Worm (Caenorhabditis elegans) whole organism, mixed stage, embryonic: ENCODE measurements around the gene rip-1.
"Not testable (repeated sequence)": the region's sequence is repeated elsewhere in the genome, so short reads cannot be mapped to it uniquely, and the experiment has no call there.

Source experiments
- bed-3 ChIP-seq: fragments of 200-800 bp; sonication (Bioruptor generic); optimal IDR thresholded peaks from 3 replicates; lab custom pipeline; 2018; ENCODE audit warnings: mild to moderate bottlenecking, missing genetic modification characterization, moderate library complexity, missing compliant biosample characterization
- blmp-1 ChIP-seq: fragments of 150-350 bp; optimal IDR thresholded peaks from 2 replicates; lab custom pipeline; 2014; ENCODE audit warnings: missing biosample characterization, missing genetic modification characterization
- ceh-39 ChIP-seq: fragments of 150-350 bp; optimal IDR thresholded peaks from 2 replicates; lab custom pipeline; 2014; ENCODE audit warnings: missing biosample characterization, missing genetic modification characterization
- ceh-43 ChIP-seq: fragments of 200-800 bp; sonication (Bioruptor generic); optimal IDR thresholded peaks from 2 replicates; lab custom pipeline; 2018; ENCODE audit warnings: mild to moderate bottlenecking, missing genetic modification characterization, moderate library complexity, missing compliant biosample characterization
- ces-1 ChIP-seq: fragments of 150-350 bp; optimal IDR thresholded peaks from 2 replicates; lab custom pipeline; 2014; ENCODE audit warnings: missing biosample characterization, missing genetic modification reagents, missing genetic modification characterization
- cnd-1 ChIP-seq: fragments of 200-800 bp; sonication (Bioruptor generic); optimal IDR thresholded peaks from 2 replicates; lab custom pipeline; 2018; ENCODE audit warnings: mild to moderate bottlenecking, missing genetic modification characterization, missing compliant biosample characterization
- drap-1 ChIP-seq: fragments of 200-800 bp; sonication (Bioruptor generic); optimal IDR thresholded peaks from 3 replicates; lab custom pipeline; 2018; ENCODE audit warnings: mild to moderate bottlenecking, missing genetic modification characterization, missing compliant biosample characterization
- elt-1 ChIP-seq: sonication (generic microtip); optimal IDR thresholded peaks from 2 replicates; lab custom pipeline; 2017; ENCODE audit warnings: missing genetic modification characterization, mild to moderate bottlenecking, missing compliant biosample characterization, antibody characterized with exemption, moderate library complexity, borderline replicate concordance; ENCODE audit not compliant: insufficient read depth
- elt-3 ChIP-seq: fragments of 150-350 bp; optimal IDR thresholded peaks from 2 replicates; lab custom pipeline; 2014; ENCODE audit warnings: missing biosample characterization, missing genetic modification characterization
- flh-1 ChIP-seq: fragments of 200-800 bp; sonication (Bioruptor generic); optimal IDR thresholded peaks from 2 replicates; lab custom pipeline; 2018; ENCODE audit warnings: mild to moderate bottlenecking, missing genetic modification characterization, moderate library complexity, missing compliant biosample characterization
- ham-2 ChIP-seq: fragments of 200-800 bp; sonication (Bioruptor generic); optimal IDR thresholded peaks from 2 replicates; lab custom pipeline; 2018; ENCODE audit warnings: mild to moderate bottlenecking, missing genetic modification characterization, missing compliant biosample characterization
- hlh-1 ChIP-seq: fragments of 150-350 bp; optimal IDR thresholded peaks from 2 replicates; lab custom pipeline; 2014; ENCODE audit warnings: missing biosample characterization, missing genetic modification reagents, missing genetic modification characterization
- lin-13 ChIP-seq: fragments of 150-350 bp; optimal IDR thresholded peaks from 2 replicates; lab custom pipeline; 2014; ENCODE audit warnings: missing biosample characterization, missing genetic modification characterization
- lsy-2 ChIP-seq: fragments of 150-350 bp; optimal IDR thresholded peaks from 2 replicates; lab custom pipeline; 2014; ENCODE audit warnings: missing biosample characterization, missing genetic modification characterization
- mab-5 ChIP-seq: fragments of 150-350 bp; optimal IDR thresholded peaks from 2 replicates; lab custom pipeline; 2014; ENCODE audit warnings: missing biosample characterization, missing genetic modification characterization
- mep-1 ChIP-seq: fragments of 150-350 bp; optimal IDR thresholded peaks from 2 replicates; lab custom pipeline; 2017; ENCODE audit warnings: missing biosample characterization, missing genetic modification reagents, missing genetic modification characterization, inconsistent platforms
- nhr-12 ChIP-seq: fragments of 150-350 bp; optimal IDR thresholded peaks from 2 replicates; lab custom pipeline; 2014; ENCODE audit warnings: missing biosample characterization, missing genetic modification characterization
- nhr-237 ChIP-seq: fragments of 150-350 bp; optimal IDR thresholded peaks from 2 replicates; lab custom pipeline; 2014; ENCODE audit warnings: missing biosample characterization, missing genetic modification characterization
- nhr-28 ChIP-seq: fragments of 150-350 bp; optimal IDR thresholded peaks from 2 replicates; lab custom pipeline; 2014; ENCODE audit warnings: missing biosample characterization, missing genetic modification characterization
- nhr-76 ChIP-seq: sonication (generic microtip); optimal IDR thresholded peaks from 2 replicates; lab custom pipeline; 2017; ENCODE audit warnings: missing biosample characterization, missing genetic modification characterization
- pha-4 ChIP-seq: fragments of 150-350 bp; optimal IDR thresholded peaks from 2 replicates; lab custom pipeline; 2018; ENCODE audit warnings: missing biosample characterization, missing genetic modification reagents, missing genetic modification characterization
- sem-2 ChIP-seq: fragments of 200-800 bp; sonication (Bioruptor generic); optimal IDR thresholded peaks from 2 replicates; lab custom pipeline; 2018; ENCODE audit warnings: mild to moderate bottlenecking, missing genetic modification characterization, missing compliant biosample characterization
- snpc-4 ChIP-seq: fragments of 150-350 bp; optimal IDR thresholded peaks from 2 replicates; lab custom pipeline; 2014; ENCODE audit warnings: missing biosample characterization, missing genetic modification characterization
- sptf-1 ChIP-seq: sonication (generic microtip); optimal IDR thresholded peaks from 2 replicates; lab custom pipeline; 2017; ENCODE audit warnings: mild to moderate bottlenecking, missing genetic modification characterization, moderate library complexity, missing compliant biosample characterization
- tbx-8 ChIP-seq: fragments of 200-800 bp; sonication (Bioruptor generic); optimal IDR thresholded peaks from 2 replicates; lab custom pipeline; 2018; ENCODE audit warnings: mild to moderate bottlenecking, missing genetic modification characterization, moderate library complexity, missing compliant biosample characterization
- unc-120 ChIP-seq: sonication (generic microtip); optimal IDR thresholded peaks from 2 replicates; lab custom pipeline; 2017; ENCODE audit warnings: missing genetic modification characterization, missing compliant biosample characterization; ENCODE audit not compliant: poor library complexity, severe bottlenecking
- unc-39 ChIP-seq: fragments of 150-350 bp; optimal IDR thresholded peaks from 2 replicates; lab custom pipeline; 2014; ENCODE audit warnings: missing biosample characterization, missing genetic modification characterization
- unc-62 ChIP-seq: fragments of 150-350 bp; optimal IDR thresholded peaks from 2 replicates; lab custom pipeline; 2014; ENCODE audit warnings: missing biosample characterization, missing genetic modification reagents, missing genetic modification characterization
- zip-8 ChIP-seq: fragments of 150-350 bp; optimal IDR thresholded peaks from 2 replicates; lab custom pipeline; 2014; ENCODE audit warnings: missing biosample characterization, missing genetic modification characterization

Gene rip-1

ce11 chrIII:10238448-10239154, 19.9 kb downstream of the rip-1 start, which contains the start of gene Y70G10A.3:
Y70G10A.3 (plus strand) TSS chrIII:10239104.
- TF ChIP-seq nhr-76 (tag; lab: Kevin White, UChicago) (no peak), ces-1 (GFP tag; lab: Kevin White, UChicago) (no peak), blmp-1 (tag; lab: Kevin White, UChicago) (no peak), hlh-1 (tag; lab: Kevin White, UChicago) (no peak), mab-5 (tag; lab: Kevin White, UChicago) (no peak), sem-2 (GFP tag; lab: Kevin White, UChicago) (no peak), nhr-28 (tag; lab: Kevin White, UChicago) (no peak), flh-1 (GFP tag; lab: Kevin White, UChicago) (no peak), sptf-1 (tag; lab: Kevin White, UChicago) (no peak), zip-8 (tag; lab: Kevin White, UChicago) (no peak), elt-3 (tag; lab: Kevin White, UChicago) (no peak), nhr-12 (tag; lab: Kevin White, UChicago) (no peak), elt-1 (tag; lab: Kevin White, UChicago) (no peak)

ce11 chrIII:10236291-10236871, 22.2 kb downstream of the rip-1 start:
- TF ChIP-seq unc-120 (tag; lab: Kevin White, UChicago) (no peak), snpc-4 (tag; lab: Kevin White, UChicago) (no peak), ceh-43 (no peak)

ce11 chrIII:10233979-10234378, 24.6 kb downstream of the rip-1 start, which contains the start of gene paml-1:
paml-1 (minus strand) TSS chrIII:10234079.
- TF ChIP-seq nhr-28 (tag; lab: Kevin White, UChicago), result no peak
- TF ChIP-seq drap-1 (GFP tag; lab: Kevin White, UChicago), result no peak
- TF ChIP-seq flh-1 (GFP tag; lab: Kevin White, UChicago), result no peak
- TF ChIP-seq nhr-12 (tag; lab: Kevin White, UChicago), result no peak
- no peak for TF ChIP-seq mab-5 (tag; lab: Kevin White, UChicago)
- TF ChIP-seq tbx-8 (GFP tag; lab: Kevin White, UChicago), result no peak
- no peak for TF ChIP-seq pha-4

- TF ChIP-seq blmp-1 (tag; lab: Kevin White, UChicago), result no peak
- TF ChIP-seq, all 35 proteins: peak for 0
These were observed 26.9 kb downstream of the rip-1 start for ce11 chrIII:10231641-10232040.

DNA sequence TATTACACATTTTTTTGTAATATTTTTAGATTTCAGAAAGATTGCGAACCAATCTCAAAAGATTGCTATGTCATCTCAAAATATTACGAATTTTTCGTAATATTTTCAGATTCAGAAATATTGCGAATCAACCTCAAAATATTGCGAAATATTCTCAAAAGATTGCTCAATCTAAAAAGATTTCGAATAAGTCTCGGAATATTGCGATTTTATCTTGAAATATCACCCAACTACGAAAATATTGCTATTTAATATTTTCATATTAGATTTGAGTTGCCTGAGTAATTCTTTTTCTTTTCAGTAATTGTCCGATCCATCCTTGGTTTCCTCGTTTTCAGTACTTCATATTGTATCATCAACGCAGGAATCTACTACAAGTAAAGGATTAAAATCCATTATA, 36.7 kb downstream of the rip-1 start, which contains the start of gene Y70G10A.4:
Gene Y70G10A.4 (plus strand): TSS at position 301 of the 400 bp plus-strand sequence.
- not testable (repeated sequence) for TF ChIP-seq sptf-1 (tag; lab: Kevin White, UChicago); mab-5 (tag; lab: Kevin White, UChicago); ces-1 (GFP tag; lab: Kevin White, UChicago)

- no peak for TF ChIP-seq snpc-4 (tag; lab: Kevin White, UChicago)
- TF ChIP-seq ham-2, result no peak
- no peak for TF ChIP-seq ceh-43
- no peak for TF ChIP-seq elt-1 (tag; lab: Kevin White, UChicago)
- peak; percentile 88 for TF ChIP-seq mep-1 (tag; lab: Kevin White, UChicago)
- no peak for TF ChIP-seq bed-3 (GFP tag; lab: Kevin White, UChicago)
- TF ChIP-seq nhr-76 (tag; lab: Kevin White, UChicago), result no peak
- TF ChIP-seq unc-120 (tag; lab: Kevin White, UChicago), result peak; percentile 1
- peak; percentile 49 for TF ChIP-seq pha-4
- no peak for TF ChIP-seq mab-5 (tag; lab: Kevin White, UChicago)
- TF ChIP-seq ces-1 (GFP tag; lab: Kevin White, UChicago), result peak; percentile 83
- no peak for TF ChIP-seq cnd-1 (tag; lab: Kevin White, UChicago)
- peak; percentile 60 for TF ChIP-seq nhr-237 (tag; lab: Kevin White, UChicago)
- no peak for TF ChIP-seq ceh-39
- no peak for TF ChIP-seq unc-39 (tag; lab: Kevin White, UChicago)
- TF ChIP-seq lsy-2 (tag; lab: Kevin White, UChicago), result peak; percentile 99
- peak; percentile 39 for TF ChIP-seq hlh-1 (tag; lab: Kevin White, UChicago)
- TF ChIP-seq lin-13, result peak; percentile 63
- peak; percentile 3 for TF ChIP-seq unc-62 (GFP tag; lab: Kevin White, UChicago)
These were observed 40.0 kb downstream of the rip-1 start, which contains the start of the genes rde-4 and cox-14 for ce11 chrIII:10218587-10218986. rde-4 (minus strand) TSS chrIII:10218646. cox-14 (plus strand) TSS chrIII:10218942.
